Worm (Caenorhabditis elegans): ENCODE results near the gene F36F12.2.
A peak's percentile ranks its signal among the peaks of the same experiment; 100 is the strongest.

Gene F36F12.2

DNA sequence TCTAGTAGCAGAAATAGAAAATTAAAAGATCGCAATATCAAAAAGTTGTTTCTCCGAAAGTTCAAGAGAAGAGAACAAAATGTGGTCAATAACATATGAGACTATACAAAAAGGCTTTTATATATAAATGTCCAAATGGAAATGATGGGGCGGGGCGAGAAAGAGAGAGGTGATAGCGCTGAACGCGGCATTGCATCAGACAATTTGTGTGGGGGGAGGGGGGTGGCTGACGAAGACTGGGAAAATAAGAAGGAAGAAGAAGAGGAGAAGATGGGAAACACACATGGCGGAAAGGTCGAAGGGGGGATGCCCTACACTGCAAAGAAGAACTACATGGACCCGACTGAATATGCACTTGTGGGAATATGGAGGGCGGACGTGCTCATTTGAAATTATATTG, 40.2 kb upstream of the F36F12.2 start:
- TF ChIP-seq hlh-30 (tag; optimal IDR thresholded peaks at IDR 0.05; ENCODE audit: insufficient read depth): peak; percentile 55
- no peak for TF ChIP-seq lin-38 (GFP tag; IDR thresholded peaks at IDR 0.05)
- no peak for TF ChIP-seq vab-7 (GFP tag; IDR thresholded peaks at IDR 0.05)
- peak; percentile 40 for TF ChIP-seq mes-2 (tag; optimal IDR thresholded peaks at IDR 0.05; ENCODE audit: poor library complexity, severe bottlenecking)
- TF ChIP-seq zip-2 (tag; optimal IDR thresholded peaks at IDR 0.05): no peak
- TF ChIP-seq daf-12 (tag; optimal IDR thresholded peaks at IDR 0.05): no peak
- no peak for TF ChIP-seq saeg-2 (GFP tag; IDR thresholded peaks at IDR 0.05)
- TF ChIP-seq F49E8.2 (tag; optimal IDR thresholded peaks at IDR 0.05; ENCODE audit: borderline replicate concordance): no peak
- no peak for TF ChIP-seq daf-16 (GFP tag; optimal IDR thresholded peaks at IDR 0.05)
- no peak for TF ChIP-seq daf-16 (tag; optimal IDR thresholded peaks at IDR 0.05)
- no peak for TF ChIP-seq Y75B8A.6 (GFP tag; IDR thresholded peaks at IDR 0.05)
- no peak for TF ChIP-seq dmd-8 (GFP tag; IDR thresholded peaks at IDR 0.05)
- TF ChIP-seq zfp-2 (tag; optimal IDR thresholded peaks at IDR 0.05): no peak
- no peak for TF ChIP-seq tag-97 (GFP tag; IDR thresholded peaks at IDR 0.05)
- no peak for TF ChIP-seq ceh-62 (tag; optimal IDR thresholded peaks at IDR 0.05)
- no peak for TF ChIP-seq madf-5 (GFP tag; IDR thresholded peaks at IDR 0.05)
- TF ChIP-seq zfp-3 (GFP tag; conservative IDR thresholded peaks at IDR 0.05): no peak
- TF ChIP-seq ceh-82 (tag; optimal IDR thresholded peaks at IDR 0.05): no peak
- TF ChIP-seq nhr-237 (tag; optimal IDR thresholded peaks at IDR 0.05): no peak
- peak; percentile 45; the same call in 1 of the 2 replicates for TF ChIP-seq arid-1 (GFP tag; conservative IDR thresholded peaks at IDR 0.05)
- no peak for TF ChIP-seq lin-1 (GFP tag; IDR thresholded peaks at IDR 0.05)
- TF ChIP-seq aha-1 (tag): peak; percentile 60
- TF ChIP-seq unc-39 (tag; optimal IDR thresholded peaks at IDR 0.05): no peak
- TF ChIP-seq pha-4 (GFP tag; IDR thresholded peaks at IDR 0.05): no peak
- TF ChIP-seq pha-4 (tag; optimal IDR thresholded peaks at IDR 0.05): no peak
- no peak for TF ChIP-seq nhr-102 (tag; optimal IDR thresholded peaks at IDR 0.05)
- no peak for TF ChIP-seq fkh-10 (GFP tag; optimal IDR thresholded peaks at IDR 0.05)
- TF ChIP-seq egl-27 (tag; optimal IDR thresholded peaks at IDR 0.05): no peak
- TF ChIP-seq Y105C5A.15 (GFP tag; IDR thresholded peaks at IDR 0.05): no peak
- TF ChIP-seq cey-2 (tag; optimal IDR thresholded peaks at IDR 0.05; ENCODE audit: borderline replicate concordance, insufficient read depth): no peak
- TF ChIP-seq ceh-28 (tag; optimal IDR thresholded peaks at IDR 0.05): no peak
- TF ChIP-seq nhr-41 (GFP tag; IDR thresholded peaks at IDR 0.05): no peak
- TF ChIP-seq T20F7.1 (GFP tag; optimal IDR thresholded peaks at IDR 0.05): no peak
- no peak for TF ChIP-seq zip-11 (GFP tag; IDR thresholded peaks at IDR 0.05)
- TF ChIP-seq ceh-32 (tag; optimal IDR thresholded peaks at IDR 0.05; ENCODE audit: poor library complexity): no peak
- no peak for TF ChIP-seq jun-1 (tag; optimal IDR thresholded peaks at IDR 0.05)
- TF ChIP-seq ctbp-1 (GFP tag; IDR thresholded peaks at IDR 0.05): peak; percentile 24; the same call in 1 of the 2 replicates
- TF ChIP-seq hif-1 (tag; optimal IDR thresholded peaks at IDR 0.05): peak in 1 of 2 experiments; percentile 7
- peak in 1 of 2 experiments; percentile 68 for TF ChIP-seq mdl-1 (tag; optimal IDR thresholded peaks at IDR 0.05)
- no peak for TF ChIP-seq mxl-2 (GFP tag; conservative IDR thresholded peaks at IDR 0.05)
- TF ChIP-seq unc-130 (GFP tag; optimal IDR thresholded peaks at IDR 0.05): no peak
- peak; percentile 95 for TF ChIP-seq mxl-3 (GFP tag; optimal IDR thresholded peaks at IDR 0.05)
- no peak for TF ChIP-seq nhr-77 (tag; optimal IDR thresholded peaks at IDR 0.05)
- no peak for TF ChIP-seq php-3 (GFP tag; IDR thresholded peaks at IDR 0.05)
- TF ChIP-seq F37D6.2 (tag; optimal IDR thresholded peaks at IDR 0.05): no peak
- no peak for TF ChIP-seq daf-19 (GFP tag; conservative IDR thresholded peaks at IDR 0.05)
- 0 out of 2 replicates have a peak, but pooled peaks have one; percentile 8 for TF ChIP-seq ZK337.2 (GFP tag; IDR thresholded peaks at IDR 0.05)
- no peak for TF ChIP-seq dmd-9 (GFP tag; IDR thresholded peaks at IDR 0.05)
- peak; percentile 63 for TF ChIP-seq nhr-28 (tag; optimal IDR thresholded peaks at IDR 0.05)
- TF ChIP-seq snpc-4 (tag; optimal IDR thresholded peaks at IDR 0.05): no peak
- no peak for TF ChIP-seq ceh-44 (GFP tag; IDR thresholded peaks at IDR 0.05)
- TF ChIP-seq ztf-11 (tag; optimal IDR thresholded peaks at IDR 0.05): no peak
